Fruit fly (Drosophila melanogaster) whole organism: ENCODE measurements around the gene CG5506.
"Not testable (repeated sequence)": the region's sequence is repeated elsewhere in the genome, so short reads cannot be mapped to it uniquely, and the experiment has no call there.

Source experiments
- CG8478 ChIP-seq: fragments of >200 bp; optimal IDR thresholded peaks from 2 replicates; lab custom pipeline; 2018; ENCODE audit warnings: inconsistent platforms
- Dll ChIP-seq: fragments of >200 bp; optimal IDR thresholded peaks from 2 replicates; lab custom pipeline; 2017
- EcR ChIP-seq, 2 experiments: fragments of >200 bp; optimal IDR thresholded peaks; 2 replicates each; lab custom pipeline; 2017; ENCODE audit warnings: missing biosample characterization in 2 of 2, missing genetic modification characterization in 2 of 2, missing genetic modification reagents in 2 of 2
- pan ChIP-seq: fragments of >200 bp; optimal IDR thresholded peaks from 2 replicates; lab custom pipeline; 2017
- psq ChIP-seq: fragments of >200 bp; optimal IDR thresholded peaks from 2 replicates; lab custom pipeline; 2017
- usp ChIP-seq: fragments of >200 bp; optimal IDR thresholded peaks from 2 replicates; lab custom pipeline; 2017; ENCODE audit warnings: missing biosample characterization, missing genetic modification characterization, mixed read lengths

Gene CG5506

dm6 chr3L:17902186-17902585 is 18.0 kb upstream of the CG5506 start:
- TF ChIP-seq CG8478 (lab: Kevin White, UChicago), result no peak
- no peak for TF ChIP-seq pan
- no peak for TF ChIP-seq EcR (GFP tag; optimal IDR thresholded peaks at IDR 0.05; lab: Kevin White, UChicago)
- no peak for TF ChIP-seq psq
- TF ChIP-seq usp (GFP tag; lab: Kevin White, UChicago), result no peak
- no peak for TF ChIP-seq Dll (lab: Kevin White, UChicago)

dm6 chr3L:17898606-17899005 is 14.4 kb upstream of the CG5506 start:
- TF ChIP-seq EcR (GFP tag; optimal IDR thresholded peaks at IDR 0.05; lab: Kevin White, UChicago), result no peak
- TF ChIP-seq pan, result no peak
- TF ChIP-seq usp (GFP tag; lab: Kevin White, UChicago), result no peak
- TF ChIP-seq psq, result no peak
- no peak for TF ChIP-seq CG8478 (lab: Kevin White, UChicago)
- TF ChIP-seq Dll (lab: Kevin White, UChicago), result no peak

- TF ChIP-seq EcR (GFP tag; optimal IDR thresholded peaks at IDR 0.05; lab: Kevin White, UChicago) (no peak), CG8478 (lab: Kevin White, UChicago) (no peak), Dll (lab: Kevin White, UChicago) (no peak), usp (GFP tag; lab: Kevin White, UChicago) (no peak), pan (no peak)
Measured at dm6 chr3L:17895815-17896275, 11.7 kb upstream of the CG5506 start, which contains the start of gene Tsp74F. Tsp74F (minus strand) TSS chr3L:17895862.

- TF ChIP-seq psq (no peak), Dll (lab: Kevin White, UChicago) (no peak), EcR (GFP tag; optimal IDR thresholded peaks at IDR 0.05; lab: Kevin White, UChicago) (no peak), CG8478 (lab: Kevin White, UChicago) (no peak), usp (GFP tag; lab: Kevin White, UChicago) (no peak), pan (no peak)
Measured at dm6 chr3L:17893660-17894059, 9.5 kb upstream of the CG5506 start.

- TF ChIP-seq usp (GFP tag; lab: Kevin White, UChicago) (no peak), pan (no peak), psq (no peak), Dll (lab: Kevin White, UChicago) (no peak)
Measured at dm6 chr3L:17887393-17887792, 3.2 kb upstream of the CG5506 start, which contains the start of gene CG7402. CG7402 (plus strand) TSS chr3L:17887705.

- TF ChIP-seq usp (GFP tag; lab: Kevin White, UChicago), result no peak
- no peak for TF ChIP-seq psq
- TF ChIP-seq CG8478 (lab: Kevin White, UChicago), result no peak
- TF ChIP-seq EcR (GFP tag; optimal IDR thresholded peaks at IDR 0.05; lab: Kevin White, UChicago), result no peak
- no peak for TF ChIP-seq Dll (lab: Kevin White, UChicago)
- no peak for TF ChIP-seq pan
Measured at dm6 chr3L:17886545-17886944, 2.4 kb upstream of the CG5506 start, which contains the start of gene CG16775. CG16775 (minus strand) TSS chr3L:17886645.

- no peak for TF ChIP-seq psq
- no peak for TF ChIP-seq pan
- TF ChIP-seq usp (GFP tag; lab: Kevin White, UChicago), result no peak
- no peak for TF ChIP-seq CG8478 (lab: Kevin White, UChicago)
- no peak for TF ChIP-seq EcR (GFP tag; optimal IDR thresholded peaks at IDR 0.05; lab: Kevin White, UChicago)
- TF ChIP-seq Dll (lab: Kevin White, UChicago), result no peak
Measured at dm6 chr3L:17878781-17879360, 5.3 kb downstream of the CG5506 start, which contains the start of gene CG7408. CG7408 (plus strand) TSS chr3L:17879096.

- not testable (repeated sequence) for TF ChIP-seq Dll (lab: Kevin White, UChicago); pan; CG8478 (lab: Kevin White, UChicago)
Measured at dm6 chr3L:17858174-17858573, 26.0 kb downstream of the CG5506 start, which contains the start of gene CG34002. CG34002 (plus strand) TSS chr3L:17858474.

dm6 chr3L:17856655-17857479 is 27.3 kb downstream of the CG5506 start, which contains the start of gene CG5535:
CG5535 (minus strand) TSS chr3L:17856794.
- TF ChIP-seq EcR (GFP tag; optimal IDR thresholded peaks at IDR 0.05; lab: Kevin White, UChicago) (no peak), pan (no peak), usp (GFP tag; lab: Kevin White, UChicago) (no peak), Dll (lab: Kevin White, UChicago) (no peak), psq (no peak), CG8478 (lab: Kevin White, UChicago) (no peak)

- TF ChIP-seq Dll (lab: Kevin White, UChicago) (no peak), psq (no peak), pan (no peak), EcR (GFP tag; optimal IDR thresholded peaks at IDR 0.05; lab: Kevin White, UChicago) (no peak)
Measured at dm6 chr3L:17849517-17849916, 34.7 kb downstream of the CG5506 start, which contains the start of gene TrpRS-m. TrpRS-m (plus strand) TSS chr3L:17849727.

dm6 chr3L:17846982-17847355 is 37.2 kb downstream of the CG5506 start:
- TF ChIP-seq EcR (GFP tag; optimal IDR thresholded peaks at IDR 0.05; lab: Kevin White, UChicago), result no peak
- no peak for TF ChIP-seq CG8478 (lab: Kevin White, UChicago)
- no peak for TF ChIP-seq pan
- TF ChIP-seq Dll (lab: Kevin White, UChicago), result no peak
- no peak for TF ChIP-seq usp (GFP tag; lab: Kevin White, UChicago)
- TF ChIP-seq psq, result no peak
